Fruit fly (Drosophila melanogaster): ENCODE results near the gene mgl.

The mgl gene

dm6 chrX:9343480-9344477, 156.2 kb downstream of the mgl start (continued):
- TF ChIP-seq chinmo (GFP tag; IDR thresholded peaks at IDR 0.05; ENCODE audit: partially characterized antibody), result peak; percentile 59; the same call in 2 of the 4 replicates
- TF ChIP-seq psq (GFP tag; optimal IDR thresholded peaks at IDR 0.05), result no peak
- no peak for TF ChIP-seq CG4328 (GFP tag; optimal IDR thresholded peaks at IDR 0.05)
- peak; percentile 61 for TF ChIP-seq CG1603 (tag; optimal IDR thresholded peaks at IDR 0.05)
- peak; percentile 74 for TF ChIP-seq her (GFP tag; optimal IDR thresholded peaks at IDR 0.05)
- peak; percentile 39 for TF ChIP-seq CG7987 (GFP tag; optimal IDR thresholded peaks at IDR 0.05)
- TF ChIP-seq da (GFP tag; optimal IDR thresholded peaks at IDR 0.05), result peak; percentile 23
- 0 out of 2 replicates have a peak, but pooled peaks have one; percentile 14 for TF ChIP-seq Rx (GFP tag; IDR thresholded peaks at IDR 0.05)
- peak; percentile 42; the same call in 1 of the 2 replicates for TF ChIP-seq ttk (GFP tag; IDR thresholded peaks at IDR 0.05)
- TF ChIP-seq CG33213 (GFP tag; optimal IDR thresholded peaks at IDR 0.05), result peak; percentile 15
- TF ChIP-seq cg (GFP tag; optimal IDR thresholded peaks at IDR 0.05), result no peak
- peak; percentile 43; the same call in 1 of the 2 replicates for TF ChIP-seq esg (GFP tag; conservative IDR thresholded peaks at IDR 0.05)
- TF ChIP-seq CG1647 (GFP tag; optimal IDR thresholded peaks at IDR 0.05), result peak; percentile 34
- no peak for TF ChIP-seq sna (GFP tag; IDR thresholded peaks at IDR 0.05; ENCODE audit: partially characterized antibody)
- no peak for TF ChIP-seq CG12236 (GFP tag; optimal IDR thresholded peaks at IDR 0.05)
- TF ChIP-seq CG18011 (GFP tag; optimal IDR thresholded peaks at IDR 0.05), result peak; percentile 32
- peak; percentile 53 for TF ChIP-seq CG31224 (GFP tag; IDR thresholded peaks at IDR 0.05)
- TF ChIP-seq CG6683 (GFP tag; optimal IDR thresholded peaks at IDR 0.05), result no peak
- peak; percentile 29 for TF ChIP-seq CG18764 (GFP tag; optimal IDR thresholded peaks at IDR 0.05)
- TF ChIP-seq CG7372 (GFP tag; IDR thresholded peaks at IDR 0.05), result peak; percentile 62; the same call in 1 of the 2 replicates
- peak; percentile 53 for TF ChIP-seq CG12391 (tag; optimal IDR thresholded peaks at IDR 0.05)
- TF ChIP-seq sqz (GFP tag; optimal IDR thresholded peaks at IDR 0.05), result no peak
- TF ChIP-seq br (optimal IDR thresholded peaks at IDR 0.05), result no peak
- peak; percentile 42; the same call in 1 of the 2 replicates for TF ChIP-seq CG8765 (GFP tag; IDR thresholded peaks at IDR 0.05)
- TF ChIP-seq so (GFP tag; IDR thresholded peaks at IDR 0.05), result peak; percentile 74
- no peak for TF ChIP-seq CG10267 (tag; optimal IDR thresholded peaks at IDR 0.05)
- TF ChIP-seq HmgD (GFP tag; optimal IDR thresholded peaks at IDR 0.05), result no peak
- no peak for TF ChIP-seq sima (GFP tag; optimal IDR thresholded peaks at IDR 0.05)
- peak; percentile 75 for TF ChIP-seq CG13624 (GFP tag; optimal IDR thresholded peaks at IDR 0.05)
- peak; percentile 48 for TF ChIP-seq CG4854 (GFP tag; optimal IDR thresholded peaks at IDR 0.05)
- peak; percentile 64 for TF ChIP-seq ERR (GFP tag; optimal IDR thresholded peaks at IDR 0.05)
- TF ChIP-seq CG13775 (GFP tag; optimal IDR thresholded peaks at IDR 0.05), result peak; percentile 45
- peak; percentile 47 for TF ChIP-seq CG1233 (GFP tag; optimal IDR thresholded peaks at IDR 0.05)
- peak; percentile 73 for TF ChIP-seq CG14441 (GFP tag; IDR thresholded peaks at IDR 0.05)
- no peak for TF ChIP-seq CG5180 (GFP tag; optimal IDR thresholded peaks at IDR 0.05)
- TF ChIP-seq fd3F (GFP tag; optimal IDR thresholded peaks at IDR 0.05), result peak; percentile 71
- peak; percentile 74 for TF ChIP-seq wdn (GFP tag; IDR thresholded peaks at IDR 0.05)
- TF ChIP-seq CG3995 (GFP tag; optimal IDR thresholded peaks at IDR 0.05), result peak; percentile 52
- TF ChIP-seq CG2889 (GFP tag; IDR thresholded peaks at IDR 0.05), result peak; percentile 86
- peak; percentile 40; the same call in 1 of the 2 replicates for TF ChIP-seq Nf-YA (GFP tag; IDR thresholded peaks at IDR 0.05)
- TF ChIP-seq CG6254 (GFP tag; optimal IDR thresholded peaks at IDR 0.05), result no peak
- peak; percentile 27 for TF ChIP-seq nmo (GFP tag; optimal IDR thresholded peaks at IDR 0.05)
- TF ChIP-seq Antp (GFP tag; optimal IDR thresholded peaks at IDR 0.05), result peak; percentile 70
- peak; percentile 58; the same call in 2 of the 3 replicates for TF ChIP-seq tgo (GFP tag; IDR thresholded peaks at IDR 0.05)
- peak; percentile 39 for TF ChIP-seq CG8944 (GFP tag; optimal IDR thresholded peaks at IDR 0.05)
- TF ChIP-seq nom (GFP tag; optimal IDR thresholded peaks at IDR 0.05), result peak; percentile 93
- peak; percentile 41 for TF ChIP-seq CG16863 (GFP tag; optimal IDR thresholded peaks at IDR 0.05)

Measured in whole organism, embryonic.